Worm (Caenorhabditis elegans): ENCODE data around the gene T08A11.1.

DNA sequence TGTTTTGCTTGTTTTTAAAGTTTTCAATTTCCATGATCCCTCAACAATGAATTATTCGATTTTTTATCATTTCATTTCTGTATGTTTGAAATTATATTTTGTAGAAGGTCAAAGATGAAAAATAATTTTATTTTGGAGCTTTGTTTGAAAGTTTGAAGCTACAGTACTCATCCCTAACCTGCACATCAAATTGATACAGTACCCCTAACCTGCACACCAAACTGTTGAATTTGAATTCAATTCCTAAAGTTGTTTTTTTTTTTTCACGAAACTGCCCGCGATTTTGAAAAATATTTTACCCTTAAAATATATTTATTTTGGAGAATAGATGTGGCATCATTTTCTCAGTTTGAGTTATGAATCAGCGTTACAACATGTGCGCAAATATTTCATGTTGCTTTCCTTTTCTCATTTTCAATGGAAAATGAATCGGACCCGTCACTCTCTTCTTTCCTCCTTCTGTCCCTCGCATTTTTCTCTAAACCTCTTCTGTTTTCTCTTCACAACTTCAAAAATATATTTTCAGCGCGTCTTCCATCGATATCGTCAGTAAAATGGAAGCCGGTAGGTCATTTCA is 57.1 kb downstream of the T08A11.1 start, which contains the start of gene R74.8:
- TF ChIP-seq sdc-2 (tag; optimal IDR thresholded peaks at IDR 0.05) = no peak
- TF ChIP-seq hlh-8 (tag; optimal IDR thresholded peaks at IDR 0.05) = no peak
- no peak for TF ChIP-seq dmd-4 (tag; optimal IDR thresholded peaks at IDR 0.05; ENCODE audit: borderline replicate concordance)
- TF ChIP-seq unc-55 (GFP tag; optimal IDR thresholded peaks at IDR 0.05) = no peak
- TF ChIP-seq syd-9 (tag; optimal IDR thresholded peaks at IDR 0.05) = no peak
- no peak for TF ChIP-seq Y22D7AL.16 (tag; optimal IDR thresholded peaks at IDR 0.05)
- TF ChIP-seq F13H6.1 (tag; optimal IDR thresholded peaks at IDR 0.05) = no peak
- no peak for TF ChIP-seq fax-1 (tag; optimal IDR thresholded peaks at IDR 0.05)
- TF ChIP-seq K02D7.2 (tag; optimal IDR thresholded peaks at IDR 0.05) = no peak
- TF ChIP-seq ama-1 (optimal IDR thresholded peaks at IDR 0.05) = no peak
- no peak for TF ChIP-seq nhr-11 (tag; optimal IDR thresholded peaks at IDR 0.05)

Data from whole organism, late embryonic.